Fruit fly (Drosophila melanogaster) whole organism, adult: ENCODE data around the gene CG42259.
A peak's percentile ranks its signal among the peaks of the same experiment; 100 is the strongest.

Source experiments
- CG11617 ChIP-seq: fragments of 200-800 bp; sonication (Bioruptor generic); optimal IDR thresholded peaks from 2 replicates; lab custom pipeline; 2017; ENCODE audit warnings: mild to moderate bottlenecking, missing biosample characterization, missing genetic modification reagents, missing genetic modification characterization
- CG12768 ChIP-seq: fragments of 200-800 bp; sonication (Bioruptor generic); optimal IDR thresholded peaks from 2 replicates; lab custom pipeline; 2017; ENCODE audit warnings: missing biosample characterization, missing genetic modification characterization, mild to moderate bottlenecking, moderate library complexity, missing genetic modification reagents
- CG14711 ChIP-seq: fragments of 200-800 bp; sonication (Bioruptor generic); optimal IDR thresholded peaks from 2 replicates; lab custom pipeline; 2018; ENCODE audit warnings: missing biosample characterization, mild to moderate bottlenecking, missing genetic modification characterization, moderate library complexity
- CG1620 ChIP-seq: fragments of 200-800 bp; sonication (Bioruptor generic); optimal IDR thresholded peaks from 2 replicates; lab custom pipeline; 2016; ENCODE audit warnings: missing biosample characterization, missing genetic modification characterization
- CG33017 ChIP-seq: fragments of 200-800 bp; sonication (Bioruptor generic); optimal IDR thresholded peaks from 2 replicates; lab custom pipeline; 2018; ENCODE audit warnings: missing biosample characterization, mild to moderate bottlenecking, missing genetic modification characterization, moderate library complexity
- CG5204 ChIP-seq: fragments of 200-800 bp; sonication (Bioruptor generic); optimal IDR thresholded peaks from 2 replicates; lab custom pipeline; 2016; ENCODE audit warnings: missing biosample characterization, missing genetic modification characterization
- CG7045 ChIP-seq: fragments of 200-800 bp; sonication (Bioruptor generic); optimal IDR thresholded peaks from 2 replicates; lab custom pipeline; 2017; ENCODE audit warnings: missing biosample characterization, mild to moderate bottlenecking, missing genetic modification characterization
- CG7101 ChIP-seq: fragments of 200-800 bp; sonication (Bioruptor generic); optimal IDR thresholded peaks from 2 replicates; lab custom pipeline; 2018; ENCODE audit warnings: missing biosample characterization, mild to moderate bottlenecking, missing genetic modification characterization, moderate library complexity
- Clk ChIP-seq: fragments of 200-800 bp; sonication (Bioruptor generic); optimal IDR thresholded peaks from 2 replicates; lab custom pipeline; 2017; ENCODE audit warnings: missing biosample characterization, missing genetic modification characterization
- Crg-1 ChIP-seq: fragments of 200-800 bp; sonication (Bioruptor generic); optimal IDR thresholded peaks from 2 replicates; lab custom pipeline; 2016; ENCODE audit warnings: missing biosample characterization, missing genetic modification characterization
- Hr96 ChIP-seq: fragments of 200-800 bp; sonication (Bioruptor generic); optimal IDR thresholded peaks from 2 replicates; lab custom pipeline; 2016; ENCODE audit warnings: missing biosample characterization, missing genetic modification characterization
- Mnt ChIP-seq: fragments of 200-800 bp; sonication (Bioruptor generic); optimal IDR thresholded peaks from 2 replicates; lab custom pipeline; 2016; ENCODE audit warnings: missing biosample characterization, mild to moderate bottlenecking, missing genetic modification characterization
- bab1 ChIP-seq: fragments of 200-800 bp; sonication (Bioruptor generic); optimal IDR thresholded peaks from 3 replicates; lab custom pipeline; 2019; ENCODE audit warnings: missing biosample characterization, mild to moderate bottlenecking, missing genetic modification characterization, moderate library complexity
- cic ChIP-seq: fragments of 200-800 bp; sonication (Bioruptor generic); optimal IDR thresholded peaks from 2 replicates; lab custom pipeline; 2017; ENCODE audit warnings: missing biosample characterization, mild to moderate bottlenecking, missing genetic modification characterization, moderate library complexity
- cnc ChIP-seq, 2 experiments: fragments of >200 bp; optimal IDR thresholded peaks; 2 replicates each; lab custom pipeline; 2017
- kay ChIP-seq: fragments of 200-800 bp; sonication (Bioruptor generic); peaks from one replicate; lab custom pipeline; 2016; ENCODE audit warnings: missing biosample characterization, missing genetic modification characterization, borderline replicate concordance
- ovo ChIP-seq: fragments of 200-800 bp; sonication (Bioruptor generic); optimal IDR thresholded peaks from 2 replicates; lab custom pipeline; 2016; ENCODE audit warnings: missing biosample characterization, missing genetic modification characterization
- pad ChIP-seq: fragments of 200-800 bp; sonication (Bioruptor generic); optimal IDR thresholded peaks from 3 replicates; lab custom pipeline; 2017; ENCODE audit warnings: missing biosample characterization, missing genetic modification characterization, mild to moderate bottlenecking, moderate library complexity, missing genetic modification reagents
- tj ChIP-seq: fragments of 200-800 bp; sonication (Bioruptor generic); optimal IDR thresholded peaks from 3 replicates; lab custom pipeline; 2017; ENCODE audit warnings: missing biosample characterization, mild to moderate bottlenecking, missing genetic modification characterization, moderate library complexity
- toe ChIP-seq: fragments of 200-800 bp; sonication (Bioruptor generic); optimal IDR thresholded peaks from 2 replicates; lab custom pipeline; 2016; ENCODE audit warnings: missing biosample characterization, missing genetic modification characterization

Gene CG42259

DNA sequence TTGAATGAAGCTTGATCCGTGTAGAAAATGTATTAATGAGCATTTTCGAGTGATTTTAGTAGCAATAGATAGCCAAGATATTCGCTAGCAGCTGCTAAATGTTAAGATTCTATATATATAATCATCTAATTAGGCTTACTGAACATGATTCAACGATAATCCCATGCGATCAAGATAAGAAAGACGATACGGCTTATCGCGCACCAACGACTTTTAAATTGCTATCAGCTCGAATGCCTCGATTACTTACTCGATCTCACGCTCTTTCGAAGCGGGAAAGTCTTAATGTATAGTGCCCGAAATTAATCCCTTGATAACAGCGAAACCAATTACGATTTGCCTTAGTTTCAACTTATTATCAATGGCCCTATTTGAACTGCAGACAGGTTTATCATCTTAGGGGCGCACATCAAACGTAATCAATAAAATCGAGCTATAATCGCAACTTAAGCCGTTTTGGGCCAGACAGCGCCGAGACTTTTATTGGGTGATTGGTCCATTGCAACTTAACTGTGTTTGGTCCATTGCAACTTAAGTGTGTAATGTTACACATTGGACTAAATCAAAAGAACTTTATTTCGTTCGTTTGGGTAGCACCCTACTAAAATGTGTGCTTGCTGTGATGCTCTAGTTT lies 4.7 kb downstream of the CG42259 start:
- TF ChIP-seq CG7045 (GFP tag; lab: Kevin White, UChicago) (no peak), CG5204 (no peak), ovo (no peak), Crg-1 (no peak), CG12768 (GFP tag; lab: Kevin White, UChicago) (no peak), pad (no peak), Mnt (GFP tag; lab: Kevin White, UChicago) (no peak), toe (GFP tag; lab: Kevin White, UChicago) (no peak), Hr96 (GFP tag; lab: Kevin White, UChicago) (no peak), CG33017 (tag; lab: Kevin White, UChicago) (no peak), CG7101 (tag; lab: Kevin White, UChicago) (no peak), CG1620 (GFP tag; lab: Kevin White, UChicago) (no peak)

DNA sequence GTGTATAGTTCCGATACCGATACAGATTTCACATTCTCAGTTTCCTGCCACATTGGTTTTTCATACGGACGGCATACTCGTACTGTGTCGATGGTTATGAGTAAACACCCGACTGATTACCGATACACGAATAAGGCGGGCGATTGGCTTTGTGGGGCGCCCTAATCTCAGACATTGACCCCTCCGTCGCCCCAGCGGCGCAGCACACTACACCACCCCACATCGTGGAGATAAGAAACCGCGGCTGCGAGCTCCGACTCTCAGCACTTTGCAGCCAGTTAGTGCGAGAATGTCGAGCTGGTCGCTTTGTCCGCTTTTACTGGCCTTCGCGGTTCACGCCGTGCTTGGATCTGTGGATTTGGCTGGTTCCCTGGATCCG lies 5.2 kb downstream of the CG42259 start, which contains the start of gene CG14629:
CG14629 (plus strand) TSS at position 275 of the 379 bp plus-strand sequence.
- TF ChIP-seq cnc (optimal IDR thresholded peaks at IDR 0.05; lab: Kevin White, UChicago) (no peak), ovo (no peak), Clk (no peak), kay (no peak), pad (no peak), CG7101 (tag; lab: Kevin White, UChicago) (peak; percentile 14), CG12768 (GFP tag; lab: Kevin White, UChicago) (no peak), Mnt (GFP tag; lab: Kevin White, UChicago) (peak; percentile 29), cic (peak; percentile 40), toe (GFP tag; lab: Kevin White, UChicago) (no peak), Crg-1 (no peak), CG11617 (no peak), CG5204 (no peak), CG1620 (GFP tag; lab: Kevin White, UChicago) (no peak), CG14711 (tag; lab: Kevin White, UChicago) (no peak), Hr96 (GFP tag; lab: Kevin White, UChicago) (no peak), CG33017 (tag; lab: Kevin White, UChicago) (no peak), CG7045 (GFP tag; lab: Kevin White, UChicago) (no peak), bab1 (no peak), tj (GFP tag; lab: Kevin White, UChicago) (no peak)

- no peak for TF ChIP-seq CG12768 (GFP tag; lab: Kevin White, UChicago)
- no peak for TF ChIP-seq toe (GFP tag; lab: Kevin White, UChicago)
- TF ChIP-seq CG33017 (tag; lab: Kevin White, UChicago), result peak; percentile 25
- no peak for TF ChIP-seq ovo
- peak; percentile 0 for TF ChIP-seq CG14711 (tag; lab: Kevin White, UChicago)
- TF ChIP-seq Hr96 (GFP tag; lab: Kevin White, UChicago), result no peak
- TF ChIP-seq CG1620 (GFP tag; lab: Kevin White, UChicago), result no peak
- peak; percentile 23 for TF ChIP-seq CG11617
- TF ChIP-seq Mnt (GFP tag; lab: Kevin White, UChicago), result no peak
- TF ChIP-seq kay, result no peak
- TF ChIP-seq cnc (optimal IDR thresholded peaks at IDR 0.05; lab: Kevin White, UChicago), result no peak
- no peak for TF ChIP-seq cic
- TF ChIP-seq CG7045 (GFP tag; lab: Kevin White, UChicago), result no peak
- no peak for TF ChIP-seq Crg-1
- no peak for TF ChIP-seq CG5204
- TF ChIP-seq bab1, result no peak
- peak; percentile 13 for TF ChIP-seq tj (GFP tag; lab: Kevin White, UChicago)
- TF ChIP-seq Clk, result no peak
- TF ChIP-seq CG7101 (tag; lab: Kevin White, UChicago), result peak; percentile 37
- no peak for TF ChIP-seq pad
Measured at dm6 chrX:1052684-1053389, 6.8 kb downstream of the CG42259 start.

- TF ChIP-seq CG1620 (GFP tag; lab: Kevin White, UChicago), result no peak
- TF ChIP-seq bab1, result no peak
- TF ChIP-seq Clk, result no peak
- peak; percentile 92 for TF ChIP-seq tj (GFP tag; lab: Kevin White, UChicago)
- no peak for TF ChIP-seq pad
- no peak for TF ChIP-seq CG7101 (tag; lab: Kevin White, UChicago)
- TF ChIP-seq Hr96 (GFP tag; lab: Kevin White, UChicago), result no peak
Measured at dm6 chrX:1056338-1056737, 10.3 kb downstream of the CG42259 start.

- TF ChIP-seq kay (peak; percentile 4), toe (GFP tag; lab: Kevin White, UChicago) (no peak), Mnt (GFP tag; lab: Kevin White, UChicago) (no peak), CG1620 (GFP tag; lab: Kevin White, UChicago) (no peak), CG33017 (tag; lab: Kevin White, UChicago) (no peak), CG5204 (no peak)
Measured at dm6 chrX:1063143-1063542, 17.1 kb downstream of the CG42259 start.

DNA sequence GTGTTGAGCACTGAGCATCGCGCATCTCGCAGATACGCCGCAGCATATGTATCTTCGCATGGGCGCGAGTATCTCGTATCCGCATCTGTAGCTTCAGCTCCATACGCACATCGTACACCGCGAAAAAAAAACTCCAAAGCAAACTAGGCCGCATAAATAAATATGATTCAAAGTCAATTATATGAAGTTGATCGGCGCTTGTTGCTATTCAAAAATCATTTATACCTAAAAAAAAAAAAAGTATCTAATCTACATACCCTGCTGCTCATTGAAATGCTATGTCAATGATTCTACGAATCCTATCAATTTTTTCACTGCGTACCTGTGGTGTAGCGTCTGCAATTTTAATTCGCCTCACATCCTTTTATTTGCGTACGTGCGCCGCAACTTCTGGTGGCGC lies 34.7 kb downstream of the CG42259 start:
- TF ChIP-seq kay (no peak), cic (no peak), ovo (no peak), pad (no peak), CG14711 (tag; lab: Kevin White, UChicago) (no peak), toe (GFP tag; lab: Kevin White, UChicago) (no peak), CG11617 (no peak), Mnt (GFP tag; lab: Kevin White, UChicago) (no peak), CG7101 (tag; lab: Kevin White, UChicago) (no peak), CG5204 (no peak), Hr96 (GFP tag; lab: Kevin White, UChicago) (no peak), tj (GFP tag; lab: Kevin White, UChicago) (no peak), bab1 (no peak), Crg-1 (no peak), cnc (optimal IDR thresholded peaks at IDR 0.05; lab: Kevin White, UChicago) (no peak), CG7045 (GFP tag; lab: Kevin White, UChicago) (no peak), CG33017 (tag; lab: Kevin White, UChicago) (no peak), CG12768 (GFP tag; lab: Kevin White, UChicago) (no peak), CG1620 (GFP tag; lab: Kevin White, UChicago) (no peak)
